Fruit fly (Drosophila melanogaster) whole organism, embryonic: ENCODE results near the gene CG42512.

Source experiments
- Asciz ChIP-seq: fragments of 200-800 bp; sonication (Bioruptor generic); optimal IDR thresholded peaks from 2 replicates; lab custom pipeline; 2017; ENCODE audit warnings: missing biosample characterization, mild to moderate bottlenecking, missing genetic modification characterization, missing genetic modification reagents
- CG1024 ChIP-seq: fragments of 200-800 bp; sonication (Bioruptor generic); IDR thresholded peaks from 2 replicates; pipeline ENCODE4 v1.3.6; 2022; ENCODE audit warnings: missing biosample characterization, missing genetic modification characterization
- CG11247 ChIP-seq: fragments of 200-800 bp; sonication (Bioruptor generic); IDR thresholded peaks from 2 replicates; pipeline ENCODE4 v1.3.6; 2022; ENCODE audit warnings: missing biosample characterization, missing genetic modification characterization
- CG11560 ChIP-seq: fragments of 200-800 bp; sonication (Bioruptor generic); IDR thresholded peaks from 3 replicates; pipeline ENCODE4 v1.3.6; 2022; ENCODE audit warnings: missing biosample characterization, missing genetic modification characterization
- CG12071 ChIP-seq: fragments of 200-800 bp; sonication (Bioruptor generic); optimal IDR thresholded peaks from 3 replicates; lab custom pipeline; 2018; ENCODE audit warnings: missing biosample characterization, mild to moderate bottlenecking, missing genetic modification characterization
- CG12391 ChIP-seq: fragments of 200-800 bp; sonication (Bioruptor generic); optimal IDR thresholded peaks from 3 replicates; lab custom pipeline; 2018; ENCODE audit warnings: missing biosample characterization, mild to moderate bottlenecking, missing genetic modification characterization, moderate library complexity
- CG17328 ChIP-seq: fragments of 200-800 bp; sonication (Bioruptor generic); IDR thresholded peaks from 2 replicates; pipeline ENCODE4 v1.3.6; 2022; ENCODE audit warnings: missing biosample characterization, missing genetic modification characterization
- CG17612 ChIP-seq: fragments of 200-800 bp; sonication (Bioruptor generic); IDR thresholded peaks from 2 replicates; pipeline ENCODE4 v1.3.6; 2022; ENCODE audit warnings: missing biosample characterization, missing genetic modification characterization
- CG18011 ChIP-seq: fragments of 200-800 bp; sonication (Bioruptor generic); optimal IDR thresholded peaks from 2 replicates; lab custom pipeline; 2017; ENCODE audit warnings: missing biosample characterization, missing genetic modification characterization, mild to moderate bottlenecking, moderate library complexity, missing genotype
- CG18619 ChIP-seq: fragments of 200-800 bp; sonication (Bioruptor generic); optimal IDR thresholded peaks from 3 replicates; lab custom pipeline; 2017; ENCODE audit warnings: missing biosample characterization, mild to moderate bottlenecking, missing genetic modification characterization
- CG30403 ChIP-seq: fragments of 200-800 bp; sonication (Bioruptor generic); optimal IDR thresholded peaks from 3 replicates; lab custom pipeline; 2016; ENCODE audit warnings: missing biosample characterization, missing genetic modification characterization
- CG31388 ChIP-seq: fragments of 200-800 bp; sonication (Bioruptor generic); optimal IDR thresholded peaks from 2 replicates; lab custom pipeline; 2016; ENCODE audit warnings: missing biosample characterization, missing genetic modification characterization
- CG3726 ChIP-seq: fragments of 200-800 bp; sonication (Bioruptor generic); IDR thresholded peaks from 3 replicates; pipeline ENCODE4, ENCODE4 v1.3.6; 2022; ENCODE audit warnings: missing biosample characterization, missing genetic modification characterization
- CG4282 ChIP-seq: fragments of 200-800 bp; sonication (Bioruptor generic); optimal IDR thresholded peaks from 2 replicates; lab custom pipeline; 2016; ENCODE audit warnings: missing biosample characterization, missing genetic modification characterization
- CG4328 ChIP-seq: fragments of 200-800 bp; sonication (Bioruptor generic); optimal IDR thresholded peaks from 3 replicates; lab custom pipeline; 2017; ENCODE audit warnings: missing biosample characterization, missing genetic modification reagents, missing genetic modification characterization
- CG6272 ChIP-seq: fragments of 200-800 bp; sonication (Bioruptor generic); IDR thresholded peaks from 2 replicates; pipeline ENCODE4 v1.3.6; 2022; ENCODE audit warnings: missing biosample characterization, missing genetic modification characterization
- CG6683 ChIP-seq: fragments of 200-800 bp; sonication (Bioruptor generic); optimal IDR thresholded peaks from 2 replicates; lab custom pipeline; 2017; ENCODE audit warnings: missing biosample characterization, mild to moderate bottlenecking, missing genetic modification characterization, missing genetic modification reagents
- CG8290 ChIP-seq, 3 experiments: fragments of 200-800 bp; sonication (Bioruptor generic); optimal IDR thresholded peaks; 2 replicates each; lab custom pipeline; 2016 to 2019; ENCODE audit warnings: missing biosample characterization in 3 of 3, missing genetic modification characterization in 3 of 3, mild to moderate bottlenecking in 2 of 3, moderate library complexity in 1 of 3
- CG8478 ChIP-seq: fragments of >200 bp; optimal IDR thresholded peaks from 2 replicates; lab custom pipeline; 2018
- CG9609 ChIP-seq: fragments of 200-800 bp; sonication (Bioruptor generic); optimal IDR thresholded peaks from 3 replicates; lab custom pipeline; 2016; ENCODE audit warnings: missing biosample characterization, missing genetic modification characterization
- Dp ChIP-seq: fragments of 200-800 bp; sonication (Bioruptor generic); optimal IDR thresholded peaks from 2 replicates; lab custom pipeline; 2018; ENCODE audit warnings: missing biosample characterization, mild to moderate bottlenecking, missing genetic modification characterization, moderate library complexity
- E2f2 ChIP-seq: fragments of 200-800 bp; sonication (Bioruptor generic); IDR thresholded peaks from 2 replicates; pipeline ENCODE4 v1.3.6; 2022; ENCODE audit warnings: missing biosample characterization, missing genetic modification characterization
- GATAe ChIP-seq: fragments of 200-800 bp; sonication (Bioruptor generic); conservative IDR thresholded peaks from 2 replicates; pipeline ENCODE4 v1.3.6; 2022; ENCODE audit warnings: missing biosample characterization, missing genetic modification characterization
- HHEX ChIP-seq: fragments of 200-800 bp; sonication (Bioruptor generic); optimal IDR thresholded peaks from 3 replicates; lab custom pipeline; 2017; ENCODE audit warnings: missing biosample characterization, mild to moderate bottlenecking, missing genetic modification characterization, missing genetic modification reagents
- HLH4C ChIP-seq: fragments of 200-800 bp; sonication (Bioruptor generic); IDR thresholded peaks from 3 replicates; pipeline ENCODE4 v1.3.6; 2022; ENCODE audit warnings: missing biosample characterization, missing genetic modification characterization; ENCODE audit not compliant: partially characterized antibody
- HLH54F ChIP-seq: fragments of 200-800 bp; sonication (Bioruptor generic); optimal IDR thresholded peaks from 3 replicates; lab custom pipeline; 2016; ENCODE audit warnings: missing biosample characterization, missing genetic modification characterization
- Hand ChIP-seq: fragments of 200-800 bp; sonication (Bioruptor generic); optimal IDR thresholded peaks from 2 replicates; lab custom pipeline; 2017; ENCODE audit warnings: mild to moderate bottlenecking, missing biosample characterization, missing genetic modification reagents, missing genetic modification characterization
- Myb ChIP-seq: fragments of 200-800 bp; sonication (Bioruptor generic); optimal IDR thresholded peaks from 2 replicates; lab custom pipeline; 2016; ENCODE audit warnings: missing biosample characterization, missing genetic modification characterization
- Stat92E ChIP-seq, 3 experiments: fragments of >200 bp in 2 of 3; fragments of 200-800 bp in 1 of 3; sonication (Bioruptor generic) in 1 of 3; optimal IDR thresholded peaks; 2 replicates each; lab custom pipeline; 2017 to 2019; ENCODE audit warnings: missing biosample characterization in 3 of 3, missing genetic modification characterization in 3 of 3, mild to moderate bottlenecking in 1 of 3, moderate library complexity in 1 of 3
- ato ChIP-seq: fragments of 200-800 bp; sonication (Bioruptor generic); IDR thresholded peaks from 2 replicates; pipeline ENCODE4 v1.3.6; 2022; ENCODE audit warnings: missing biosample characterization, missing genetic modification characterization; ENCODE audit not compliant: partially characterized antibody
- bsh ChIP-seq, 2 experiments: fragments of 200-800 bp; sonication (Bioruptor generic); optimal IDR thresholded peaks; 2 replicates each; lab custom pipeline; 2017 to 2018; ENCODE audit warnings: mild to moderate bottlenecking in 2 of 2, missing biosample characterization in 2 of 2, missing genetic modification characterization in 2 of 2, moderate library complexity in 1 of 2
- danr ChIP-seq: fragments of 200-800 bp; sonication (Bioruptor generic); IDR thresholded peaks from 2 replicates; pipeline ENCODE4 v1.3.6; 2022; ENCODE audit warnings: missing biosample characterization, missing genetic modification characterization
- dati ChIP-seq: fragments of 200-800 bp; sonication (Bioruptor generic); IDR thresholded peaks from 2 replicates; pipeline ENCODE4 v1.3.6; 2022; ENCODE audit warnings: missing biosample characterization, missing genetic modification characterization
- dpn ChIP-seq, 2 experiments: fragments of 200-800 bp; sonication (Bioruptor generic); optimal IDR thresholded peaks; 3 replicates each; lab custom pipeline; 2016; ENCODE audit warnings: missing biosample characterization in 2 of 2, missing genetic modification characterization in 2 of 2
- fru ChIP-seq: fragments of >200 bp; optimal IDR thresholded peaks from 2 replicates; lab custom pipeline; 2017
- gcm2 ChIP-seq: fragments of 200-800 bp; sonication (Bioruptor generic); optimal IDR thresholded peaks from 2 replicates; lab custom pipeline; 2016; ENCODE audit warnings: missing biosample characterization, missing genetic modification characterization
- gfzf ChIP-seq: fragments of 200-800 bp; sonication (Bioruptor generic); optimal IDR thresholded peaks from 2 replicates; lab custom pipeline; 2016; ENCODE audit warnings: missing biosample characterization, mild to moderate bottlenecking, missing genetic modification characterization, moderate library complexity
- hbn ChIP-seq: fragments of 200-800 bp; sonication (Bioruptor generic); IDR thresholded peaks from 2 replicates; pipeline ENCODE4 v1.3.6; 2022; ENCODE audit warnings: missing biosample characterization, missing genetic modification characterization; ENCODE audit not compliant: partially characterized antibody
- her ChIP-seq: fragments of 200-800 bp; sonication (Bioruptor generic); optimal IDR thresholded peaks from 2 replicates; lab custom pipeline; 2016; ENCODE audit warnings: missing biosample characterization, missing genetic modification characterization
- klu ChIP-seq: fragments of 200-800 bp; sonication (Bioruptor generic); IDR thresholded peaks from 2 replicates; pipeline ENCODE4 v1.3.6; 2022; ENCODE audit warnings: missing biosample characterization, missing genetic modification characterization
- lilli ChIP-seq: fragments of 200-800 bp; sonication (Bioruptor generic); optimal IDR thresholded peaks from 3 replicates; lab custom pipeline; 2016; ENCODE audit warnings: missing biosample characterization, missing genetic modification characterization
- pnt ChIP-seq: fragments of 200-800 bp; sonication (Bioruptor generic); optimal IDR thresholded peaks from 3 replicates; lab custom pipeline; 2016; ENCODE audit warnings: missing biosample characterization, missing genetic modification characterization
- sens ChIP-seq: fragments of 200-800 bp; sonication (Bioruptor generic); peaks from one replicate; lab custom pipeline; 2016; ENCODE audit warnings: missing biosample characterization, missing genetic modification characterization
- seq ChIP-seq: fragments of 200-800 bp; sonication (Bioruptor generic); IDR thresholded peaks from 2 replicates; pipeline ENCODE4 v1.3.6; 2022; ENCODE audit warnings: missing biosample characterization, missing genetic modification characterization
- sisA ChIP-seq: fragments of 200-800 bp; sonication (Bioruptor generic); IDR thresholded peaks from 2 replicates; pipeline ENCODE4 v1.3.6; 2022; ENCODE audit warnings: missing biosample characterization, missing genetic modification characterization
- sna ChIP-seq: fragments of 200-800 bp; sonication (Bioruptor generic); IDR thresholded peaks from 2 replicates; pipeline ENCODE4 v1.3.6; 2022; ENCODE audit warnings: missing biosample characterization, missing genetic modification characterization; ENCODE audit not compliant: partially characterized antibody
- sug ChIP-seq: fragments of 200-800 bp; optimal IDR thresholded peaks from 2 replicates; lab custom pipeline; 2019; ENCODE audit warnings: missing biosample characterization, mild to moderate bottlenecking, missing genetic modification characterization, moderate library complexity
- tap ChIP-seq: fragments of 200-800 bp; optimal IDR thresholded peaks from 3 replicates; lab custom pipeline; 2019; ENCODE audit warnings: missing biosample characterization, mild to moderate bottlenecking, missing genetic modification characterization, moderate library complexity
- twi ChIP-seq: fragments of 200-800 bp; optimal IDR thresholded peaks from 2 replicates; lab custom pipeline; 2019; ENCODE audit warnings: missing biosample characterization, mild to moderate bottlenecking, missing genetic modification characterization, moderate library complexity

Gene CG42512

DNA sequence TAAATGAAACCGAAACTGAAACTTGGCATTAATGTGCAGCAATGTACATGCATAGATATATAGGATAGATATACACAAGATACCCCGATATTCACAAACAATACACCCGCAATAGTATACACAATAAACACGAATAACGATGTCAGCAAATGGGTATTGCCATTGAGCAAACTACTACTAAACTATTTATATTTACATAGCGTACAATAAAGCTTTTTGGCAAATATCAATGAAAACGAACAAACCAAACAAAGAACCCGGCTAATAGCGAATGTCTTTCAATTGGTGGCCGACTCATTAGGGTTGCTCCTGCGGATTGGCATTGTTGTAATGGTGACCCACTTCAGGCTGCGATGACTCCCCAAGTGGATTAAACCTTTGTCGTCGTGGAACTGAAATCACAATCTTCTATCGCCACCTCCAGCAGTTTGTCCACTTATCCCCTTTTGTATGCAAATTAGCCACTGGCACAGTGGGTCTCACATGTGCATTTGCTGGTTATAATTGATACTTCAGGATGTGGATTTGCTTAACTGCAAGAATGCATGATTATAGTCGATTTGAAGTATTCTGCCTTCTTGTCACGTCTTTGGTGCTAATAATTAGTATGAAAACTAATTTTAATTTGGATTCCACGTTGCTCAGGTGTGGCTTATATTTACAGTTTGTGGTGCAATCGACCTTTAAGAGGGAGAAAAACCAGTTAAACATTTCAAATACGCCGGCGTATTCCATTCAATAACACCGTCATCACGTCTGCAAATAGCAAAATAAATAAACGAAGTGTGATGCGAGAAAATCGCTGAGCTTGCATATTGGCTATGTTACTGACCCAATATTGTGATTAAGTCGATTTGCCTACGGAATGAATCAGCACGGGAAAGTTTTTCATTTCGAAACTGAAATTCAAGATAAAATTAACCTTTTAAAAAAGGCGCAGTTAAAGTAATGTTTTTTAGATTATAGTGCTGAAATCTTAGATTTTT lies 805 bp upstream of the CG42512 start (continued):
- TF ChIP-seq CG8478 (lab: Kevin White, UChicago), result no peak
- no peak for TF ChIP-seq Hand
- no peak for TF ChIP-seq Dp (GFP tag; lab: Kevin White, UChicago)
- no peak for TF ChIP-seq fru (lab: Kevin White, UChicago)
- no peak for TF ChIP-seq CG9609 (GFP tag; lab: Kevin White, UChicago)
- no peak for TF ChIP-seq HLH54F (GFP tag; lab: Kevin White, UChicago)
- no peak for TF ChIP-seq seq (GFP tag; lab: Robert Waterston, UW)
- TF ChIP-seq CG17612 (GFP tag; lab: Robert Waterston, UW), result no peak
- TF ChIP-seq hbn (GFP tag; lab: Robert Waterston, UW), result no peak
- TF ChIP-seq klu, result no peak
- no peak for TF ChIP-seq CG4282 (GFP tag; lab: Kevin White, UChicago)
- TF ChIP-seq pnt (GFP tag; lab: Kevin White, UChicago), result peak; percentile 70
- TF ChIP-seq Asciz (GFP tag; lab: Kevin White, UChicago), result no peak
- TF ChIP-seq sna (GFP tag; lab: Robert Waterston, UW), result no peak
- no peak for TF ChIP-seq gfzf (GFP tag; lab: Kevin White, UChicago)
- TF ChIP-seq Myb (GFP tag; lab: Kevin White, UChicago), result no peak
- no peak for TF ChIP-seq CG31388 (GFP tag; lab: Kevin White, UChicago)
- TF ChIP-seq HLH4C (GFP tag; lab: Robert Waterston, UW), result no peak
- TF ChIP-seq twi (tag; lab: Kevin White, UChicago), result no peak
- TF ChIP-seq her, result no peak
- TF ChIP-seq CG1024 (GFP tag; lab: Robert Waterston, UW), result no peak
- TF ChIP-seq CG18619 (GFP tag; lab: Kevin White, UChicago), result no peak
- TF ChIP-seq sisA (GFP tag; lab: Robert Waterston, UW), result no peak
- TF ChIP-seq E2f2 (GFP tag; lab: Robert Waterston, UW), result no peak; the same call in 1 of the 2 replicates
- peak; percentile 97 for TF ChIP-seq sens (GFP tag; lab: Kevin White, UChicago)
- no peak for TF ChIP-seq CG18011 (GFP tag; lab: Kevin White, UChicago)
- no peak for TF ChIP-seq HHEX (GFP tag; lab: Kevin White, UChicago)
- no peak for TF ChIP-seq Stat92E (GFP tag; optimal IDR thresholded peaks at IDR 0.05; lab: Kevin White, UChicago)
- TF ChIP-seq lilli, result peak; percentile 78
- TF ChIP-seq CG6272 (GFP tag; lab: Robert Waterston, UW), result no peak
- peak in 1 of 2 experiments; percentile 81 for TF ChIP-seq dpn (GFP tag; optimal IDR thresholded peaks at IDR 0.05; lab: Kevin White, UChicago)
- TF ChIP-seq CG4328, result no peak
- no peak for TF ChIP-seq GATAe (GFP tag; lab: Robert Waterston, UW)
- TF ChIP-seq CG8290 (GFP tag; optimal IDR thresholded peaks at IDR 0.05; lab: Kevin White, UChicago), result no peak
- TF ChIP-seq CG8290 (tag; optimal IDR thresholded peaks at IDR 0.05; lab: Kevin White, UChicago), result peak in 1 of 2 experiments; percentile 15
- TF ChIP-seq CG11247 (GFP tag; lab: Robert Waterston, UW), result no peak
- TF ChIP-seq dati, result no peak
- TF ChIP-seq CG30403 (GFP tag; lab: Kevin White, UChicago), result no peak
- no peak for TF ChIP-seq CG12071 (GFP tag; lab: Kevin White, UChicago)
- peak; percentile 25 for TF ChIP-seq sug (tag; lab: Kevin White, UChicago)
- TF ChIP-seq ato (GFP tag; lab: Robert Waterston, UW), result no peak
- no peak for TF ChIP-seq gcm2 (GFP tag; lab: Kevin White, UChicago)
- TF ChIP-seq CG3726 (GFP tag; lab: Robert Waterston, UW), result no peak
- TF ChIP-seq CG11560 (tag; lab: Robert Waterston, UW), result no peak
- TF ChIP-seq tap (tag; lab: Kevin White, UChicago), result no peak
- TF ChIP-seq bsh (GFP tag; optimal IDR thresholded peaks at IDR 0.05; lab: Kevin White, UChicago), result no peak
- TF ChIP-seq CG6683, result no peak
- TF ChIP-seq CG12391 (tag; lab: Kevin White, UChicago), result no peak
- TF ChIP-seq CG17328 (GFP tag; lab: Robert Waterston, UW), result 0 out of 2 replicates have a peak, but pooled peaks have one; percentile 5
- no peak for TF ChIP-seq danr (GFP tag; lab: Robert Waterston, UW)
